Worm (Caenorhabditis elegans) whole organism, L1 larva: Measurements from ENCODE around the gene cutl-27.

Source experiments
- C04F5.9 ChIP-seq: sonication (generic microtip); optimal IDR thresholded peaks from 2 replicates; lab custom pipeline; 2016; ENCODE audit warnings: missing genetic modification characterization, missing compliant biosample characterization
- Y116A8C.19 ChIP-seq: sonication (generic microtip); optimal IDR thresholded peaks from 2 replicates; lab custom pipeline; 2016; ENCODE audit warnings: missing compliant biosample characterization, missing genetic modification characterization, borderline replicate concordance
- aly-2 ChIP-seq: fragments of 150-350 bp; optimal IDR thresholded peaks from 2 replicates; lab custom pipeline; 2014; ENCODE audit warnings: missing biosample characterization, missing genetic modification characterization
- blmp-1 ChIP-seq: fragments of 150-350 bp; optimal IDR thresholded peaks from 2 replicates; lab custom pipeline; 2014; ENCODE audit warnings: missing biosample characterization, missing genetic modification characterization
- ceh-82 ChIP-seq, 3 experiments: fragments of 150-350 bp in 1 of 3; sonication (generic microtip) in 2 of 3; optimal IDR thresholded peaks; 2 replicates each; lab custom pipeline; 2014 to 2017; ENCODE audit warnings: missing biosample characterization in 3 of 3, missing genetic modification characterization in 3 of 3
- ceh-88 ChIP-seq: fragments of 200-800 bp; sonication (Bioruptor generic); IDR thresholded peaks from 2 replicates; pipeline ENCODE4 v1.3.6; 2022; ENCODE audit warnings: missing genetic modification characterization, missing compliant biosample characterization
- ceh-90 ChIP-seq: sonication (generic microtip); optimal IDR thresholded peaks from 2 replicates; lab custom pipeline; 2016; ENCODE audit warnings: missing genetic modification characterization, missing compliant biosample characterization
- ces-1 ChIP-seq: fragments of 150-350 bp; optimal IDR thresholded peaks from 2 replicates; lab custom pipeline; 2014; ENCODE audit warnings: missing biosample characterization, missing genetic modification reagents, missing genetic modification characterization
- dpl-1 ChIP-seq, 3 experiments: fragments of 150-350 bp in 2 of 3; sonication (generic microtip) in 1 of 3; optimal IDR thresholded peaks; 2 replicates each; lab custom pipeline; 2014 to 2017; ENCODE audit warnings: missing biosample characterization in 3 of 3, missing genetic modification characterization in 3 of 3, missing genetic modification reagents in 3 of 3
- efl-1 ChIP-seq, 4 experiments: fragments of 150-350 bp; optimal IDR thresholded peaks in 3 of 4; peaks in 1 of 4; 1 replicate in 1 of 4; 2 replicates in 3 of 4; lab custom pipeline; 2014; ENCODE audit warnings: missing biosample characterization in 2 of 4, missing genetic modification characterization in 2 of 4, missing genetic modification reagents in 2 of 4
- elt-3 ChIP-seq, 6 experiments: fragments of 150-350 bp in 1 of 6; sonication (generic microtip); optimal IDR thresholded peaks; 2 replicates each; lab custom pipeline; 2017 to 2018; ENCODE audit warnings: missing biosample characterization in 6 of 6, missing genetic modification characterization in 6 of 6, inconsistent platforms in 1 of 6
- fkh-10 ChIP-seq: sonication (generic microtip); optimal IDR thresholded peaks from 2 replicates; lab custom pipeline; 2017; ENCODE audit warnings: missing biosample characterization, missing genetic modification reagents, missing genetic modification characterization
- fos-1 ChIP-seq: fragments of 150-350 bp; optimal IDR thresholded peaks from 2 replicates; lab custom pipeline; 2014; ENCODE audit warnings: missing biosample characterization, missing genetic modification characterization
- hlh-4 ChIP-seq: sonication (generic microtip); optimal IDR thresholded peaks from 2 replicates; lab custom pipeline; 2016; ENCODE audit warnings: mild to moderate bottlenecking, missing genetic modification characterization, missing compliant biosample characterization
- hpl-2 ChIP-seq: fragments of 150-350 bp; optimal IDR thresholded peaks from 2 replicates; lab custom pipeline; 2014; ENCODE audit warnings: missing biosample characterization, missing genetic modification reagents, missing genetic modification characterization
- lin-13 ChIP-seq: fragments of 150-350 bp; optimal IDR thresholded peaks from 2 replicates; lab custom pipeline; 2014; ENCODE audit warnings: missing biosample characterization, missing genetic modification reagents, missing genetic modification characterization
- lin-14 ChIP-seq: fragments of 200-800 bp; sonication (Bioruptor generic); optimal IDR thresholded peaks from 2 replicates; lab custom pipeline; 2018; ENCODE audit warnings: mild to moderate bottlenecking, missing genetic modification characterization, moderate library complexity, missing compliant biosample characterization
- lin-15B ChIP-seq: fragments of 150-350 bp; sonication (generic microtip); optimal IDR thresholded peaks from 3 replicates; lab custom pipeline; 2014; ENCODE audit warnings: missing biosample characterization, missing genetic modification characterization
- lin-35 ChIP-seq, 2 experiments: fragments of 150-350 bp; optimal IDR thresholded peaks; 2 replicates each; lab custom pipeline; 2014; ENCODE audit warnings: missing biosample characterization in 2 of 2, missing genetic modification characterization in 2 of 2, missing genetic modification reagents in 2 of 2
- lir-3 ChIP-seq: sonication (generic microtip); optimal IDR thresholded peaks from 2 replicates; lab custom pipeline; 2016; ENCODE audit warnings: mild to moderate bottlenecking, missing genetic modification characterization, moderate library complexity, missing compliant biosample characterization; ENCODE audit not compliant: poor library complexity
- lsy-2 ChIP-seq, 2 experiments: fragments of 150-350 bp; optimal IDR thresholded peaks; 2 replicates each; lab custom pipeline; 2014; ENCODE audit warnings: missing biosample characterization in 2 of 2, missing genetic modification characterization in 2 of 2
- mab-9 ChIP-seq: fragments of 200-800 bp; sonication (Bioruptor generic); IDR thresholded peaks from 2 replicates; pipeline ENCODE4 v1.3.6; 2022; ENCODE audit warnings: missing genetic modification reagents, missing genetic modification characterization, missing compliant biosample characterization
- mep-1 ChIP-seq: fragments of 150-350 bp; optimal IDR thresholded peaks from 2 replicates; lab custom pipeline; 2014; ENCODE audit warnings: missing biosample characterization, missing genetic modification characterization
- nhr-11 ChIP-seq: fragments of 150-350 bp; optimal IDR thresholded peaks from 2 replicates; lab custom pipeline; 2014; ENCODE audit warnings: missing biosample characterization, missing genetic modification characterization
- nhr-85 ChIP-seq: sonication (generic microtip); peaks from one replicate; lab custom pipeline; 2016; ENCODE audit warnings: missing genetic modification characterization, inconsistent platforms, missing compliant biosample characterization
- pag-3 ChIP-seq: sonication (generic microtip); optimal IDR thresholded peaks from 2 replicates; lab custom pipeline; 2017; ENCODE audit warnings: missing genetic modification characterization, mild to moderate bottlenecking, missing compliant biosample characterization, antibody characterized with exemption, borderline replicate concordance; ENCODE audit not compliant: insufficient read depth
- pqm-1 ChIP-seq: sonication (generic microtip); optimal IDR thresholded peaks from 3 replicates; lab custom pipeline; 2017; ENCODE audit warnings: missing biosample characterization, missing genetic modification characterization
- rnt-1 ChIP-seq: sonication (generic microtip); optimal IDR thresholded peaks from 2 replicates; lab custom pipeline; 2016; ENCODE audit warnings: mild to moderate bottlenecking, missing genetic modification characterization, moderate library complexity, missing compliant biosample characterization
- sox-4 ChIP-seq: sonication (generic microtip); optimal IDR thresholded peaks from 2 replicates; lab custom pipeline; 2016; ENCODE audit warnings: missing genetic modification characterization, missing compliant biosample characterization
- sptf-1 ChIP-seq: fragments of 150-350 bp; optimal IDR thresholded peaks from 2 replicates; lab custom pipeline; 2014; ENCODE audit warnings: missing biosample characterization, missing genetic modification characterization
- sup-37 ChIP-seq: fragments of 200-800 bp; sonication (Bioruptor generic); optimal IDR thresholded peaks from 2 replicates; lab custom pipeline; 2018; ENCODE audit warnings: mild to moderate bottlenecking, missing genetic modification characterization, missing compliant biosample characterization
- tbx-2 ChIP-seq: sonication (generic microtip); optimal IDR thresholded peaks from 2 replicates; lab custom pipeline; 2016; ENCODE audit warnings: missing genetic modification characterization, missing compliant biosample characterization
- unc-30 ChIP-seq: sonication (generic microtip); optimal IDR thresholded peaks from 2 replicates; lab custom pipeline; 2017; ENCODE audit warnings: missing biosample characterization, missing genetic modification characterization
- unc-62 ChIP-seq: fragments of 150-350 bp; optimal IDR thresholded peaks from 2 replicates; lab custom pipeline; 2014; ENCODE audit warnings: missing biosample characterization, missing genetic modification reagents, missing genetic modification characterization
- zip-4 ChIP-seq: fragments of 200-800 bp; sonication (Bioruptor generic); optimal IDR thresholded peaks from 2 replicates; lab custom pipeline; 2018; ENCODE audit warnings: mild to moderate bottlenecking, missing genetic modification characterization, moderate library complexity, missing compliant biosample characterization
- ztf-4 ChIP-seq: fragments of 150-350 bp; optimal IDR thresholded peaks from 2 replicates; lab custom pipeline; 2014; ENCODE audit warnings: missing biosample characterization, missing genetic modification characterization

Gene cutl-27

ce11 chrIV:11902832-11903231 is 24.5 kb downstream of the cutl-27 start:
- TF ChIP-seq ceh-90 (no peak), sup-37 (no peak), pag-3 (tag; lab: Kevin White, UChicago) (no peak), pqm-1 (tag; lab: Kevin White, UChicago) (no peak), nhr-85 (tag; lab: Kevin White, UChicago) (peak; percentile 45), C04F5.9 (tag; lab: Kevin White, UChicago) (no peak), dpl-1 (GFP tag; optimal IDR thresholded peaks at IDR 0.05; lab: Kevin White, UChicago) (no peak), efl-1 (optimal IDR thresholded peaks at IDR 0.05; lab: Kevin White, UChicago) (no peak), efl-1 (GFP tag; optimal IDR thresholded peaks at IDR 0.05 in 1 of 2; lab: Kevin White, UChicago) (peak in 1 of 2 experiments; percentile 48), Y116A8C.19 (tag; lab: Kevin White, UChicago) (no peak), lin-13 (GFP tag; lab: Kevin White, UChicago) (no peak), lsy-2 (tag; optimal IDR thresholded peaks at IDR 0.05; lab: Kevin White, UChicago) (no peak), mep-1 (tag; lab: Kevin White, UChicago) (no peak), elt-3 (tag; optimal IDR thresholded peaks at IDR 0.05; lab: Kevin White, UChicago) (peak in 1 of 6 experiments; percentile 30), fkh-10 (GFP tag; lab: Kevin White, UChicago) (no peak), nhr-11 (tag; lab: Kevin White, UChicago) (no peak), ceh-82 (tag; optimal IDR thresholded peaks at IDR 0.05; lab: Kevin White, UChicago) (no peak), zip-4 (GFP tag; lab: Kevin White, UChicago) (no peak), sox-4 (no peak), lin-15B (tag; lab: Kevin White, UChicago) (no peak)

- TF ChIP-seq unc-62 (GFP tag; lab: Kevin White, UChicago), result no peak
- TF ChIP-seq aly-2 (tag; lab: Kevin White, UChicago), result no peak
- no peak for TF ChIP-seq hlh-4 (tag; lab: Kevin White, UChicago)
- no peak for TF ChIP-seq rnt-1 (tag; lab: Kevin White, UChicago)
- no peak for TF ChIP-seq unc-30 (tag; lab: Kevin White, UChicago)
- peak; percentile 64 for TF ChIP-seq nhr-85 (tag; lab: Kevin White, UChicago)
- TF ChIP-seq lin-14 (GFP tag; lab: Kevin White, UChicago), result peak; percentile 9
- TF ChIP-seq lsy-2 (tag; optimal IDR thresholded peaks at IDR 0.05; lab: Kevin White, UChicago), result no peak
- TF ChIP-seq, all 84 proteins: peak for 2
These were observed 25.3 kb downstream of the cutl-27 start for ce11 chrIV:11903676-11904075.

DNA sequence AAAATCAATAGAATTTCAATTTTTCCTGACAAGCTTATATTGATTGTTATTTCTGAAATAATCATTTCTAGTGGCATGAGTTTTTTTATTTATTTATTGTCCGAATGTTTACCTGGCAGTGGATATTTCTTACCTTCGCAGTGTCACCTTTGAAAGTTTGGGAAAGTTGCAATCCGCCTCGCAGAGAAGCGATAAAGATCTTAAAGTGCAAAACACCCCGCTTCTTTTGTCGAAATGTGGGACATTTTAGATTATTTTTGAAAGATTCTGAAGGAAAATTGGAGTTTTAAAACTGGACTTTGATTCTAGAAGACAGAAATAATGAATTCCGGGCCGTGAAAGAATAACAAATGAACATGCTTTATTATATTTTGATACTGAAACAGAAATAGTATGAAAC is 30.4 kb downstream of the cutl-27 start:
- TF ChIP-seq mab-9 (GFP tag; lab: Robert Waterston, UW), result no peak
- no peak for TF ChIP-seq tbx-2
- no peak for TF ChIP-seq pqm-1 (tag; lab: Kevin White, UChicago)
- TF ChIP-seq ceh-88 (GFP tag; lab: Robert Waterston, UW), result no peak
- no peak for TF ChIP-seq efl-1 (optimal IDR thresholded peaks at IDR 0.05; lab: Kevin White, UChicago)
- TF ChIP-seq efl-1 (GFP tag; optimal IDR thresholded peaks at IDR 0.05 in 1 of 2; lab: Kevin White, UChicago), result peak in 1 of 2 experiments; percentile 12
- no peak for TF ChIP-seq mep-1 (tag; lab: Kevin White, UChicago)
- TF ChIP-seq sptf-1 (tag; lab: Kevin White, UChicago), result no peak
- TF ChIP-seq lir-3 (tag; lab: Kevin White, UChicago), result no peak
- peak; percentile 55 for TF ChIP-seq blmp-1 (tag; lab: Kevin White, UChicago)
- no peak for TF ChIP-seq nhr-85 (tag; lab: Kevin White, UChicago)
- no peak for TF ChIP-seq ces-1 (GFP tag; lab: Kevin White, UChicago)
- no peak for TF ChIP-seq hpl-2 (GFP tag; lab: Kevin White, UChicago)
- no peak for TF ChIP-seq fos-1 (tag; lab: Kevin White, UChicago)
- TF ChIP-seq Y116A8C.19 (tag; lab: Kevin White, UChicago), result no peak
- no peak for TF ChIP-seq lin-35 (GFP tag; optimal IDR thresholded peaks at IDR 0.05; lab: Kevin White, UChicago)
- no peak for TF ChIP-seq ztf-4
